Fruit fly (Drosophila melanogaster) whole organism, prepupa: Measurements from ENCODE around the gene CG5815.

Source experiments
- CG10631 ChIP-seq: fragments of 200-800 bp; sonication (Bioruptor generic); optimal IDR thresholded peaks from 2 replicates; lab custom pipeline; 2016; ENCODE audit warnings: missing biosample characterization, missing genetic modification characterization
- CG10669 ChIP-seq: fragments of 200-800 bp; sonication (Bioruptor generic); optimal IDR thresholded peaks from 3 replicates; lab custom pipeline; 2018; ENCODE audit warnings: missing biosample characterization, mild to moderate bottlenecking, missing genetic modification characterization, moderate library complexity
- CG11294 ChIP-seq: fragments of 200-800 bp; sonication (Bioruptor generic); IDR thresholded peaks from 2 replicates; pipeline ENCODE4 v1.3.6; 2022; ENCODE audit warnings: missing biosample characterization, missing genetic modification characterization
- CG11762 ChIP-seq: fragments of 200-800 bp; sonication (Bioruptor generic); optimal IDR thresholded peaks from 3 replicates; lab custom pipeline; 2016; ENCODE audit warnings: missing biosample characterization, missing genetic modification characterization; ENCODE audit not compliant: insufficient read depth
- CG11902 ChIP-seq: fragments of 200-800 bp; sonication (Bioruptor generic); optimal IDR thresholded peaks from 3 replicates; lab custom pipeline; 2016; ENCODE audit warnings: missing biosample characterization, missing genetic modification characterization
- CG15336 ChIP-seq: fragments of 200-800 bp; sonication (Bioruptor generic); IDR thresholded peaks from 2 replicates; pipeline ENCODE4 v1.3.6; 2022; ENCODE audit warnings: missing biosample characterization, missing genetic modification characterization
- CG1621 ChIP-seq: fragments of 200-800 bp; sonication (Bioruptor generic); optimal IDR thresholded peaks from 3 replicates; lab custom pipeline; 2018; ENCODE audit warnings: missing biosample characterization, mild to moderate bottlenecking, missing genetic modification characterization
- CG3032 ChIP-seq: fragments of 200-800 bp; optimal IDR thresholded peaks from 2 replicates; lab custom pipeline; 2019; ENCODE audit warnings: missing biosample characterization, mild to moderate bottlenecking, missing genetic modification characterization, moderate library complexity
- CG31627 ChIP-seq: fragments of 200-800 bp; sonication (Bioruptor generic); optimal IDR thresholded peaks from 3 replicates; lab custom pipeline; 2016; ENCODE audit warnings: missing biosample characterization, missing genetic modification characterization
- CG32006 ChIP-seq: fragments of 200-800 bp; sonication (Bioruptor generic); optimal IDR thresholded peaks from 3 replicates; lab custom pipeline; 2017; ENCODE audit warnings: missing biosample characterization, mild to moderate bottlenecking, missing genetic modification characterization
- CG4318 ChIP-seq: fragments of 200-800 bp; sonication (Bioruptor generic); optimal IDR thresholded peaks from 3 replicates; lab custom pipeline; 2017; ENCODE audit warnings: missing biosample characterization, mild to moderate bottlenecking, missing genetic modification characterization
- CG6163 ChIP-seq: fragments of 200-800 bp; sonication (Bioruptor generic); IDR thresholded peaks from 3 replicates; pipeline ENCODE4 v1.3.6; 2022; ENCODE audit warnings: missing biosample characterization, missing genetic modification characterization
- CG6276 ChIP-seq: fragments of 200-800 bp; sonication (Bioruptor generic); optimal IDR thresholded peaks from 2 replicates; lab custom pipeline; 2017; ENCODE audit warnings: missing biosample characterization, mild to moderate bottlenecking, missing genetic modification characterization
- CG6792 ChIP-seq: fragments of 200-800 bp; sonication (Bioruptor generic); optimal IDR thresholded peaks from 3 replicates; lab custom pipeline; 2016; ENCODE audit warnings: missing biosample characterization, missing genetic modification characterization
- CG6808 ChIP-seq: fragments of 200-800 bp; sonication (Bioruptor generic); optimal IDR thresholded peaks from 3 replicates; lab custom pipeline; 2017; ENCODE audit warnings: missing biosample characterization, missing genetic modification characterization, mild to moderate bottlenecking, moderate library complexity, missing genetic modification reagents
- CG6854 ChIP-seq: fragments of 200-800 bp; sonication (Bioruptor generic); optimal IDR thresholded peaks from 2 replicates; lab custom pipeline; 2017; ENCODE audit warnings: missing biosample characterization, mild to moderate bottlenecking, missing genetic modification characterization
- CG7368 ChIP-seq: fragments of 200-800 bp; sonication (Bioruptor generic); optimal IDR thresholded peaks from 3 replicates; lab custom pipeline; 2016; ENCODE audit warnings: missing biosample characterization, missing genetic modification characterization
- CG8119 ChIP-seq: fragments of 200-800 bp; sonication (Bioruptor generic); IDR thresholded peaks from 3 replicates; pipeline ENCODE4 v1.3.6; 2022; ENCODE audit warnings: missing biosample characterization, missing genetic modification characterization
- CG8632 ChIP-seq: fragments of 200-800 bp; sonication (Bioruptor generic); optimal IDR thresholded peaks from 3 replicates; lab custom pipeline; 2016; ENCODE audit warnings: missing biosample characterization, missing genetic modification characterization
- CG9139 ChIP-seq: fragments of 200-800 bp; sonication (Bioruptor generic); optimal IDR thresholded peaks from 3 replicates; lab custom pipeline; 2017; ENCODE audit warnings: missing biosample characterization, mild to moderate bottlenecking, missing genetic modification characterization
- Eip78C ChIP-seq: fragments of 200-800 bp; sonication (Bioruptor generic); peaks from one replicate; lab custom pipeline; 2016; ENCODE audit warnings: missing biosample characterization, missing genetic modification characterization
- Ets21C ChIP-seq: fragments of 200-800 bp; sonication (Bioruptor generic); optimal IDR thresholded peaks from 3 replicates; lab custom pipeline; 2016; ENCODE audit warnings: missing biosample characterization, missing genetic modification characterization
- Hr39 ChIP-seq: fragments of 200-800 bp; sonication (Bioruptor generic); optimal IDR thresholded peaks from 2 replicates; lab custom pipeline; 2016; ENCODE audit warnings: missing biosample characterization, missing genetic modification characterization
- Lpt ChIP-seq: fragments of 200-800 bp; sonication (Bioruptor generic); optimal IDR thresholded peaks from 3 replicates; lab custom pipeline; 2016; ENCODE audit warnings: missing biosample characterization, missing genetic modification characterization
- Sox102F ChIP-seq: fragments of 200-800 bp; sonication (Bioruptor generic); optimal IDR thresholded peaks from 2 replicates; lab custom pipeline; 2016; ENCODE audit warnings: missing biosample characterization, mild to moderate bottlenecking, missing genetic modification characterization
- Sox15 ChIP-seq: fragments of 200-800 bp; sonication (Bioruptor generic); optimal IDR thresholded peaks from 3 replicates; lab custom pipeline; 2016; ENCODE audit warnings: missing biosample characterization, missing genetic modification characterization
- achi ChIP-seq: fragments of 200-800 bp; sonication (Bioruptor generic); optimal IDR thresholded peaks from 3 replicates; lab custom pipeline; 2016; ENCODE audit warnings: missing biosample characterization, missing genetic modification characterization
- acj6 ChIP-seq: fragments of 200-800 bp; sonication (Bioruptor generic); optimal IDR thresholded peaks from 3 replicates; lab custom pipeline; 2016; ENCODE audit warnings: missing biosample characterization, missing genetic modification characterization
- dac ChIP-seq: fragments of 200-800 bp; sonication (Bioruptor generic); optimal IDR thresholded peaks from 2 replicates; lab custom pipeline; 2017; ENCODE audit warnings: missing biosample characterization, mild to moderate bottlenecking, missing genetic modification characterization
- esn ChIP-seq: fragments of 200-800 bp; sonication (Bioruptor generic); optimal IDR thresholded peaks from 2 replicates; lab custom pipeline; 2016; ENCODE audit warnings: missing biosample characterization, mild to moderate bottlenecking, missing genetic modification characterization, moderate library complexity
- fd59A ChIP-seq: fragments of 200-800 bp; sonication (Bioruptor generic); optimal IDR thresholded peaks from 2 replicates; lab custom pipeline; 2017; ENCODE audit warnings: missing biosample characterization, mild to moderate bottlenecking, missing genetic modification characterization, missing genetic modification reagents
- net ChIP-seq: fragments of 200-800 bp; sonication (Bioruptor generic); optimal IDR thresholded peaks from 3 replicates; lab custom pipeline; 2016; ENCODE audit warnings: missing biosample characterization, missing genetic modification characterization
- salr ChIP-seq, 2 experiments: fragments of 200-800 bp; sonication (Bioruptor generic); optimal IDR thresholded peaks; 3 replicates each; lab custom pipeline; 2016 to 2018; ENCODE audit warnings: missing biosample characterization in 2 of 2, missing genetic modification characterization in 2 of 2, mild to moderate bottlenecking in 1 of 2
- spab ChIP-seq: fragments of 200-800 bp; sonication (Bioruptor generic); optimal IDR thresholded peaks from 2 replicates; lab custom pipeline; 2017; ENCODE audit warnings: missing biosample characterization, mild to moderate bottlenecking, missing genetic modification characterization, missing genetic modification reagents
- ss ChIP-seq, 2 experiments: fragments of 200-800 bp; sonication (Bioruptor generic); optimal IDR thresholded peaks; 2 replicates in 1 of 2; 3 replicates in 1 of 2; lab custom pipeline; 2017 to 2018; ENCODE audit warnings: mild to moderate bottlenecking in 2 of 2, missing biosample characterization in 2 of 2, missing genetic modification characterization in 2 of 2, moderate library complexity in 1 of 2
- vri ChIP-seq: fragments of 200-800 bp; sonication (Bioruptor generic); optimal IDR thresholded peaks from 3 replicates; lab custom pipeline; 2016; ENCODE audit warnings: missing biosample characterization, mild to moderate bottlenecking, missing genetic modification characterization

CG5815 gene

dm6 chr3R:27150685-27151515 is 38.5 kb downstream of the CG5815 start, which contains the start of gene CG6051 (continued):
- TF ChIP-seq dac (GFP tag; lab: Kevin White, UChicago) = no peak
- no peak for TF ChIP-seq CG7368 (GFP tag; lab: Kevin White, UChicago)
- TF ChIP-seq CG6854 (GFP tag; lab: Kevin White, UChicago) = peak; percentile 66
- TF ChIP-seq CG8632 = no peak
- no peak for TF ChIP-seq CG10669 (GFP tag; lab: Kevin White, UChicago)
- TF ChIP-seq CG6792 (GFP tag; lab: Kevin White, UChicago) = peak; percentile 28
- peak; percentile 16 for TF ChIP-seq net (GFP tag; lab: Kevin White, UChicago)
- TF ChIP-seq spab (GFP tag; lab: Kevin White, UChicago) = no peak
- peak; percentile 36 for TF ChIP-seq Ets21C (GFP tag; lab: Kevin White, UChicago)
- TF ChIP-seq CG1621 = no peak
- TF ChIP-seq CG15336 (GFP tag; lab: Robert Waterston, UW) = no peak
- no peak for TF ChIP-seq Lpt (GFP tag; lab: Kevin White, UChicago)
- TF ChIP-seq ss (GFP tag; optimal IDR thresholded peaks at IDR 0.05; lab: Kevin White, UChicago) = peak; percentile 41 to 46
- no peak for TF ChIP-seq CG9139 (GFP tag; lab: Kevin White, UChicago)
- TF ChIP-seq Sox102F (GFP tag; lab: Kevin White, UChicago) = no peak
- peak; percentile 7 for TF ChIP-seq salr (GFP tag; optimal IDR thresholded peaks at IDR 0.05; lab: Kevin White, UChicago)
- peak; percentile 24 for TF ChIP-seq esn (GFP tag; lab: Kevin White, UChicago)
- peak; percentile 61 for TF ChIP-seq CG31627 (GFP tag; lab: Kevin White, UChicago)
- peak; percentile 55 for TF ChIP-seq CG6276
- TF ChIP-seq CG6808 (GFP tag; lab: Kevin White, UChicago) = peak; percentile 21
- TF ChIP-seq Eip78C (GFP tag; lab: Kevin White, UChicago) = peak; percentile 44
- no peak for TF ChIP-seq CG11902 (GFP tag; lab: Kevin White, UChicago)
- TF ChIP-seq CG32006 (GFP tag; lab: Kevin White, UChicago) = peak; percentile 62
- no peak for TF ChIP-seq CG8119 (GFP tag; lab: Robert Waterston, UW)
- TF ChIP-seq acj6 = peak; percentile 42
- no peak for TF ChIP-seq fd59A (GFP tag; lab: Kevin White, UChicago)
- TF ChIP-seq CG6163 = no peak
- TF ChIP-seq CG11762 (GFP tag; lab: Kevin White, UChicago) = no peak
- TF ChIP-seq achi (GFP tag; lab: Kevin White, UChicago) = peak; percentile 37
- TF ChIP-seq CG10631 (GFP tag; lab: Kevin White, UChicago) = peak; percentile 41
- TF ChIP-seq vri (GFP tag; lab: Kevin White, UChicago) = peak; percentile 36
- peak; percentile 37 for TF ChIP-seq CG3032
- peak; percentile 2 for TF ChIP-seq CG4318 (GFP tag; lab: Kevin White, UChicago)
- TF ChIP-seq Hr39 (GFP tag; lab: Kevin White, UChicago) = peak; percentile 48

dm6 chr3R:27151516-27151823 is 39.1 kb downstream of the CG5815 start, which contains the start of gene Men-b:
TSS of gene Men-b (plus strand) at chr3R:27151662.
- TF ChIP-seq CG11294 = no peak
- TF ChIP-seq Sox15 (GFP tag; lab: Kevin White, UChicago) = no peak
- peak; percentile 100 for TF ChIP-seq CG1621
